Worm (Caenorhabditis elegans) whole organism, L3 larva: ENCODE measurements around the gene F41C3.1.

Experiments used
- R02D3.7 ChIP-seq: fragments of 150-350 bp; optimal IDR thresholded peaks from 2 replicates; lab custom pipeline; 2014; ENCODE audit warnings: missing biosample characterization, missing genetic modification characterization
- aly-2 ChIP-seq: fragments of 150-350 bp; optimal IDR thresholded peaks from 2 replicates; lab custom pipeline; 2014; ENCODE audit warnings: missing biosample characterization, missing genetic modification characterization
- ama-1 ChIP-seq: fragments of 150-350 bp; optimal IDR thresholded peaks from 2 replicates; lab custom pipeline; 2018
- ceh-16 ChIP-seq: sonication (generic microtip); optimal IDR thresholded peaks from 2 replicates; lab custom pipeline; 2017; ENCODE audit warnings: missing biosample characterization, missing genetic modification characterization
- ceh-28 ChIP-seq: fragments of 150-350 bp; optimal IDR thresholded peaks from 2 replicates; lab custom pipeline; 2014; ENCODE audit warnings: missing biosample characterization, missing genetic modification reagents, missing genetic modification characterization
- ceh-82 ChIP-seq: fragments of 150-350 bp; optimal IDR thresholded peaks from 2 replicates; lab custom pipeline; 2014; ENCODE audit warnings: missing biosample characterization, missing genetic modification characterization
- ceh-9 ChIP-seq: sonication (generic microtip); optimal IDR thresholded peaks from 2 replicates; lab custom pipeline; 2018; ENCODE audit warnings: missing biosample characterization, missing genetic modification characterization
- daf-12 ChIP-seq: fragments of 150-350 bp; optimal IDR thresholded peaks from 2 replicates; lab custom pipeline; 2014; ENCODE audit warnings: missing biosample characterization, missing genetic modification reagents, missing genetic modification characterization
- egl-5 ChIP-seq: fragments of 150-350 bp; optimal IDR thresholded peaks from 2 replicates; lab custom pipeline; 2017; ENCODE audit warnings: missing biosample characterization, missing genetic modification reagents, missing genetic modification characterization, inconsistent platforms
- elt-1 ChIP-seq: fragments of 150-350 bp; optimal IDR thresholded peaks from 2 replicates; lab custom pipeline; 2014; ENCODE audit warnings: missing biosample characterization, missing genetic modification characterization
- elt-2 ChIP-seq: sonication (generic microtip); optimal IDR thresholded peaks from 2 replicates; lab custom pipeline; 2016; ENCODE audit warnings: missing genetic modification reagents, mild to moderate bottlenecking, missing genetic modification characterization, missing compliant biosample characterization
- elt-3 ChIP-seq, 3 experiments: fragments of 150-350 bp in 1 of 3; sonication (generic microtip) in 2 of 3; optimal IDR thresholded peaks; 2 replicates in 2 of 3; 4 replicates in 1 of 3; lab custom pipeline; 2014 to 2017; ENCODE audit warnings: missing biosample characterization in 3 of 3, missing genetic modification characterization in 3 of 3
- eor-1 ChIP-seq, 2 experiments: fragments of 150-350 bp; optimal IDR thresholded peaks; 2 replicates each; lab custom pipeline; 2014 to 2018; ENCODE audit warnings: missing biosample characterization in 2 of 2, missing genetic modification characterization in 2 of 2
- fkh-10 ChIP-seq: sonication (generic microtip); optimal IDR thresholded peaks from 2 replicates; lab custom pipeline; 2017; ENCODE audit warnings: missing biosample characterization, missing genetic modification reagents, missing genetic modification characterization
- fos-1 ChIP-seq: fragments of 150-350 bp; optimal IDR thresholded peaks from 2 replicates; lab custom pipeline; 2014; ENCODE audit warnings: missing biosample characterization, missing genetic modification characterization
- hmg-11 ChIP-seq: sonication (generic microtip); optimal IDR thresholded peaks from 2 replicates; lab custom pipeline; 2016; ENCODE audit warnings: missing genetic modification characterization, missing compliant biosample characterization
- jun-1 ChIP-seq: fragments of 150-350 bp; optimal IDR thresholded peaks from 2 replicates; lab custom pipeline; 2014; ENCODE audit warnings: missing biosample characterization, missing genetic modification reagents, missing genetic modification characterization
- lin-15B ChIP-seq: fragments of 150-350 bp; optimal IDR thresholded peaks from 2 replicates; lab custom pipeline; 2014; ENCODE audit warnings: missing biosample characterization, missing genetic modification characterization
- lin-39 ChIP-seq: fragments of 150-350 bp; optimal IDR thresholded peaks from 2 replicates; lab custom pipeline; 2018; ENCODE audit warnings: missing biosample characterization, missing genetic modification reagents, missing genetic modification characterization
- lsy-12 ChIP-seq: sonication (generic microtip); optimal IDR thresholded peaks from 2 replicates; lab custom pipeline; 2016; ENCODE audit warnings: mild to moderate bottlenecking, missing genetic modification characterization, missing compliant biosample characterization
- mdl-1 ChIP-seq: fragments of 150-350 bp; optimal IDR thresholded peaks from 2 replicates; lab custom pipeline; 2014; ENCODE audit warnings: missing biosample characterization, missing genetic modification characterization
- mml-1 ChIP-seq: fragments of 150-350 bp; sonication (generic microtip); optimal IDR thresholded peaks from 3 replicates; lab custom pipeline; 2014; ENCODE audit warnings: missing biosample characterization, missing genetic modification characterization
- nfya-1 ChIP-seq: sonication (generic microtip); optimal IDR thresholded peaks from 2 replicates; lab custom pipeline; 2017; ENCODE audit warnings: missing genetic modification characterization, mild to moderate bottlenecking, missing compliant biosample characterization, antibody characterized with exemption, moderate library complexity; ENCODE audit not compliant: insufficient read depth
- nhr-11 ChIP-seq: fragments of 150-350 bp; optimal IDR thresholded peaks from 2 replicates; lab custom pipeline; 2014; ENCODE audit warnings: missing biosample characterization, missing genetic modification characterization
- nhr-12 ChIP-seq: fragments of 150-350 bp; optimal IDR thresholded peaks from 2 replicates; lab custom pipeline; 2014; ENCODE audit warnings: missing biosample characterization, missing genetic modification characterization
- nhr-23 ChIP-seq: fragments of 150-350 bp; optimal IDR thresholded peaks from 2 replicates; lab custom pipeline; 2014; ENCODE audit warnings: missing biosample characterization, missing genetic modification reagents, missing genetic modification characterization
- nhr-237 ChIP-seq: fragments of 150-350 bp; optimal IDR thresholded peaks from 2 replicates; lab custom pipeline; 2014; ENCODE audit warnings: missing biosample characterization, missing genetic modification characterization
- nhr-25 ChIP-seq: sonication (generic microtip); optimal IDR thresholded peaks from 2 replicates; lab custom pipeline; 2017; ENCODE audit warnings: missing biosample characterization, missing genetic modification characterization
- nhr-28 ChIP-seq: fragments of 150-350 bp; optimal IDR thresholded peaks from 2 replicates; lab custom pipeline; 2014; ENCODE audit warnings: missing biosample characterization, missing genetic modification characterization
- nhr-43 ChIP-seq: sonication (generic microtip); optimal IDR thresholded peaks from 2 replicates; lab custom pipeline; 2016; ENCODE audit warnings: mild to moderate bottlenecking, missing genetic modification characterization, missing compliant biosample characterization; ENCODE audit not compliant: poor library complexity, severe bottlenecking
- nhr-77 ChIP-seq: fragments of 150-350 bp; optimal IDR thresholded peaks from 2 replicates; lab custom pipeline; 2014; ENCODE audit warnings: missing biosample characterization, missing genetic modification characterization
- pha-4 ChIP-seq: fragments of 150-350 bp; optimal IDR thresholded peaks from 2 replicates; lab custom pipeline; 2014; ENCODE audit warnings: missing biosample characterization, missing genetic modification reagents, missing genetic modification characterization
- pqm-1 ChIP-seq: fragments of 150-350 bp; optimal IDR thresholded peaks from 2 replicates; lab custom pipeline; 2017; ENCODE audit warnings: missing biosample characterization, missing genetic modification characterization, inconsistent platforms
- skn-1 ChIP-seq: fragments of 150-350 bp; optimal IDR thresholded peaks from 2 replicates; lab custom pipeline; 2014; ENCODE audit warnings: missing biosample characterization, missing genetic modification characterization
- snpc-4 ChIP-seq: fragments of 150-350 bp; optimal IDR thresholded peaks from 2 replicates; lab custom pipeline; 2014; ENCODE audit warnings: missing biosample characterization, missing genetic modification characterization
- tbx-2 ChIP-seq: sonication (generic microtip); optimal IDR thresholded peaks from 2 replicates; lab custom pipeline; 2016; ENCODE audit warnings: mild to moderate bottlenecking, missing genetic modification characterization, missing compliant biosample characterization
- unc-62 ChIP-seq: fragments of 150-350 bp; sonication (generic microtip); optimal IDR thresholded peaks from 4 replicates; lab custom pipeline; 2014; ENCODE audit warnings: missing biosample characterization, missing genetic modification reagents, missing genetic modification characterization
- zag-1 ChIP-seq: fragments of 150-350 bp; optimal IDR thresholded peaks from 2 replicates; lab custom pipeline; 2014; ENCODE audit warnings: missing biosample characterization, missing genetic modification characterization
- ztf-4 ChIP-seq: fragments of 150-350 bp; optimal IDR thresholded peaks from 2 replicates; lab custom pipeline; 2014; ENCODE audit warnings: missing biosample characterization, missing genetic modification characterization

The F41C3.1 gene

ce11 chrII:4752257-4752728 is at the start of gene F41C3.1:
Gene F41C3.1, plus strand, starts transcription at chrII:4752307.
- no peak for TF ChIP-seq fkh-10 (GFP tag; lab: Kevin White, UChicago)
- TF ChIP-seq zag-1 (tag; lab: Kevin White, UChicago) = no peak
- TF ChIP-seq ceh-28 (tag; lab: Kevin White, UChicago) = no peak
- TF ChIP-seq skn-1 (tag; lab: Kevin White, UChicago) = no peak
- TF ChIP-seq fos-1 (tag; lab: Kevin White, UChicago) = no peak
- no peak for TF ChIP-seq mml-1 (tag; lab: Kevin White, UChicago)
- no peak for TF ChIP-seq ceh-9 (tag; lab: Kevin White, UChicago)
- TF ChIP-seq lsy-12 = no peak
- TF ChIP-seq nhr-43 = no peak
- TF ChIP-seq unc-62 (GFP tag; lab: Kevin White, UChicago) = no peak
- no peak for TF ChIP-seq aly-2 (tag; lab: Kevin White, UChicago)
- TF ChIP-seq mdl-1 (tag; lab: Kevin White, UChicago) = no peak
- no peak for TF ChIP-seq ceh-16 (tag; lab: Kevin White, UChicago)
- no peak for TF ChIP-seq nhr-77 (tag; lab: Kevin White, UChicago)
- no peak for TF ChIP-seq ama-1 (lab: Kevin White, UChicago)
- no peak for TF ChIP-seq R02D3.7

- TF ChIP-seq nhr-12 = no peak
- TF ChIP-seq egl-5 (tag; lab: Kevin White, UChicago) = no peak
- TF ChIP-seq pha-4 (tag; lab: Kevin White, UChicago) = no peak
- TF ChIP-seq mdl-1 (tag; lab: Kevin White, UChicago) = no peak
- no peak for TF ChIP-seq pqm-1 (tag; lab: Kevin White, UChicago)
- no peak for TF ChIP-seq daf-12 (tag; lab: Kevin White, UChicago)
- TF ChIP-seq ceh-9 (tag; lab: Kevin White, UChicago) = no peak
- TF ChIP-seq elt-3 (tag; optimal IDR thresholded peaks at IDR 0.05; lab: Kevin White, UChicago) = no peak
- no peak for TF ChIP-seq fkh-10 (GFP tag; lab: Kevin White, UChicago)
- no peak for TF ChIP-seq unc-62 (GFP tag; lab: Kevin White, UChicago)
- TF ChIP-seq nhr-28 (tag; lab: Kevin White, UChicago) = no peak
- no peak for TF ChIP-seq nfya-1 (tag; lab: Kevin White, UChicago)
- no peak for TF ChIP-seq aly-2 (tag; lab: Kevin White, UChicago)
- no peak for TF ChIP-seq eor-1 (tag; optimal IDR thresholded peaks at IDR 0.05; lab: Kevin White, UChicago)
- no peak for TF ChIP-seq elt-2 (tag; lab: Kevin White, UChicago)
- TF ChIP-seq ceh-82 (tag; lab: Kevin White, UChicago) = no peak
- no peak for TF ChIP-seq elt-1 (tag; lab: Kevin White, UChicago)
- no peak for TF ChIP-seq fos-1 (tag; lab: Kevin White, UChicago)
- TF ChIP-seq, all 47 proteins: peak for 0
Observed at ce11 chrII:4703011-4703410, 49.1 kb upstream of the F41C3.1 start.

ce11 chrII:4706359-4706871 is 45.7 kb upstream of the F41C3.1 start, which contains the start of the genes F10G7.9 and tsn-1:
Gene F10G7.9, minus strand, starts transcription at chrII:4706485.
Gene tsn-1, plus strand, starts transcription at chrII:4706821.
- TF ChIP-seq nhr-11 (tag; lab: Kevin White, UChicago) (no peak), nhr-25 (tag; lab: Kevin White, UChicago) (peak; percentile 81), nhr-237 (no peak), hmg-11 (tag; lab: Kevin White, UChicago) (peak; percentile 61), lin-15B (tag; lab: Kevin White, UChicago) (peak; percentile 82), pqm-1 (tag; lab: Kevin White, UChicago) (peak; percentile 48), lsy-12 (peak; percentile 83), ztf-4 (tag; lab: Kevin White, UChicago) (no peak), ceh-28 (tag; lab: Kevin White, UChicago) (peak; percentile 36), jun-1 (tag; lab: Kevin White, UChicago) (no peak), nhr-43 (peak; percentile 29), aly-2 (tag; lab: Kevin White, UChicago) (no peak), snpc-4 (tag; lab: Kevin White, UChicago) (no peak), ceh-82 (tag; lab: Kevin White, UChicago) (no peak), zag-1 (tag; lab: Kevin White, UChicago) (no peak), mml-1 (tag; lab: Kevin White, UChicago) (no peak), daf-12 (tag; lab: Kevin White, UChicago) (no peak), R02D3.7 (no peak), fkh-10 (GFP tag; lab: Kevin White, UChicago) (no peak), eor-1 (tag; optimal IDR thresholded peaks at IDR 0.05; lab: Kevin White, UChicago) (no peak), mdl-1 (tag; lab: Kevin White, UChicago) (no peak), nfya-1 (tag; lab: Kevin White, UChicago) (peak; percentile 92), pha-4 (tag; lab: Kevin White, UChicago) (peak; percentile 77), lin-39 (tag; lab: Kevin White, UChicago) (no peak), unc-62 (GFP tag; lab: Kevin White, UChicago) (no peak), tbx-2 (tag; lab: Kevin White, UChicago) (no peak), skn-1 (tag; lab: Kevin White, UChicago) (peak; percentile 75), nhr-23 (tag; lab: Kevin White, UChicago) (peak; percentile 63), elt-2 (tag; lab: Kevin White, UChicago) (peak; percentile 68)
